Worm (Caenorhabditis elegans): Measurements from ENCODE around the gene srh-70.
A peak's percentile ranks its signal among the peaks of the same experiment; 100 is the strongest.
"Not testable (repeated sequence)": the region's sequence is repeated elsewhere in the genome, so short reads cannot be mapped to it uniquely, and the experiment has no call there.

Gene srh-70

ce11 chrII:12541670-12542080, 23.0 kb upstream of the srh-70 start:
- TF ChIP-seq nhr-21 (tag; optimal IDR thresholded peaks at IDR 0.05), result peak; percentile 7
- peak; percentile 39 for TF ChIP-seq fos-1 (tag; optimal IDR thresholded peaks at IDR 0.05)
- TF ChIP-seq sma-3 (GFP tag; optimal IDR thresholded peaks at IDR 0.05), result peak; percentile 5

- no peak for TF ChIP-seq lsy-2 (tag; optimal IDR thresholded peaks at IDR 0.05)
- TF ChIP-seq fos-1 (tag; optimal IDR thresholded peaks at IDR 0.05), result no peak
- TF ChIP-seq ceh-82 (tag; optimal IDR thresholded peaks at IDR 0.05), result no peak
- TF ChIP-seq ZK546.5 (tag; optimal IDR thresholded peaks at IDR 0.05), result no peak
- no peak for TF ChIP-seq nhr-6 (tag; optimal IDR thresholded peaks at IDR 0.05)
- no peak for TF ChIP-seq nhr-12 (tag; optimal IDR thresholded peaks at IDR 0.05)
- no peak for TF ChIP-seq elt-1 (tag; optimal IDR thresholded peaks at IDR 0.05)
- no peak for TF ChIP-seq nhr-25 (tag; optimal IDR thresholded peaks at IDR 0.05)
- TF ChIP-seq lin-11 (tag; optimal IDR thresholded peaks at IDR 0.05), result no peak
- TF ChIP-seq ama-1 (optimal IDR thresholded peaks at IDR 0.05), result no peak
- TF ChIP-seq dmd-4 (tag; optimal IDR thresholded peaks at IDR 0.05), result no peak
- TF ChIP-seq ztf-11 (tag; optimal IDR thresholded peaks at IDR 0.05), result no peak
- no peak for TF ChIP-seq lin-39 (tag; optimal IDR thresholded peaks at IDR 0.05)
- no peak for TF ChIP-seq ztf-1 (GFP tag; conservative IDR thresholded peaks at IDR 0.05)
- TF ChIP-seq skn-1 (tag; optimal IDR thresholded peaks at IDR 0.05), result no peak
These were observed 20.7 kb upstream of the srh-70 start for ce11 chrII:12539395-12539794.

DNA sequence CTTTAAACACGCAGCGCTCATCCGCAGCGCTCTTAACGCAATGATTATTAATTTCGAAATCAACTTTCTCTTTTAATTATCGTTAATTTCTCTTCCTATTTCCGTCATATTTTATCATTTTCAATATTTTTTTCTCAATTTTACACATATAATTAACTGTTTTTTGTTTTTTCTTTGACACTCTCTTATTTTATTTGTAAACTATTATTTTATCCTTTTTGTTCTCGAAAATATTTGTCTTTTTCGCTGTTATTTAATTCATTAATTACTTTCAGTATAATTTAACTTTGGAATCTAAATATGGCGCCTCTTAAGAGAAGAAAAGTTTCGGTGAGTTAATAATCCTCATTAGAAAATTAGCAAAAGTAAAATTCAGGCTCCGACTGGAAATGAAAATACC, 17.5 kb upstream of the srh-70 start, which contains the start of gene F49C5.3:
TSS of gene F49C5.3 (plus strand) at position 301 of the 400 bp plus-strand sequence.
- TF ChIP-seq nhr-11 (tag; optimal IDR thresholded peaks at IDR 0.05); sma-9 (GFP tag; optimal IDR thresholded peaks at IDR 0.05); sma-9 (tag; optimal IDR thresholded peaks at IDR 0.05); crh-2 (tag; optimal IDR thresholded peaks at IDR 0.05): not testable (repeated sequence)

- TF ChIP-seq nhr-11 (tag; optimal IDR thresholded peaks at IDR 0.05), result no peak
- TF ChIP-seq nhr-6 (tag; optimal IDR thresholded peaks at IDR 0.05), result no peak
- no peak for TF ChIP-seq sma-3 (GFP tag; optimal IDR thresholded peaks at IDR 0.05)
- no peak for TF ChIP-seq unc-62 (GFP tag; optimal IDR thresholded peaks at IDR 0.05)
- no peak for TF ChIP-seq ama-1 (optimal IDR thresholded peaks at IDR 0.05)
- no peak for TF ChIP-seq ztf-11 (tag; optimal IDR thresholded peaks at IDR 0.05)
- no peak for TF ChIP-seq Y55F3AM.14 (GFP tag; optimal IDR thresholded peaks at IDR 0.05)
- no peak for TF ChIP-seq R02D3.7 (tag; optimal IDR thresholded peaks at IDR 0.05)
- TF ChIP-seq ceh-82 (tag; optimal IDR thresholded peaks at IDR 0.05), result no peak
- no peak for TF ChIP-seq elt-3 (tag; optimal IDR thresholded peaks at IDR 0.05)
- no peak for TF ChIP-seq lin-13 (GFP tag; optimal IDR thresholded peaks at IDR 0.05)
- no peak for TF ChIP-seq nhr-77 (tag; optimal IDR thresholded peaks at IDR 0.05)
- no peak for TF ChIP-seq egl-27 (tag; optimal IDR thresholded peaks at IDR 0.05)
- TF ChIP-seq C34F6.9 (tag; optimal IDR thresholded peaks at IDR 0.05), result no peak
- no peak for TF ChIP-seq fos-1 (tag; optimal IDR thresholded peaks at IDR 0.05)
- TF ChIP-seq mdl-1 (tag; optimal IDR thresholded peaks at IDR 0.05), result no peak
- TF ChIP-seq sem-4 (tag; optimal IDR thresholded peaks at IDR 0.05), result no peak
These were observed 16.7 kb upstream of the srh-70 start, which contains the start of gene nimk-1 for ce11 chrII:12535297-12535803. Gene nimk-1, plus strand, starts transcription at chrII:12535753.

ce11 chrII:12530958-12531357, 12.3 kb upstream of the srh-70 start, which contains the start of gene srx-120:
Gene srx-120, plus strand, starts transcription at chrII:12531258.
- no peak for TF ChIP-seq alr-1 (tag; optimal IDR thresholded peaks at IDR 0.05)
- TF ChIP-seq crh-2 (tag; optimal IDR thresholded peaks at IDR 0.05), result no peak
- no peak for TF ChIP-seq mbf-1 (tag; optimal IDR thresholded peaks at IDR 0.05)
- TF ChIP-seq gmeb-1 (tag; optimal IDR thresholded peaks at IDR 0.05), result no peak
- TF ChIP-seq skn-1 (tag; optimal IDR thresholded peaks at IDR 0.05), result no peak
- TF ChIP-seq nhr-23 (tag; optimal IDR thresholded peaks at IDR 0.05), result no peak
- no peak for TF ChIP-seq F13H6.1 (tag; optimal IDR thresholded peaks at IDR 0.05)
- TF ChIP-seq ama-1 (optimal IDR thresholded peaks at IDR 0.05), result no peak
- no peak for TF ChIP-seq nhr-12 (tag; optimal IDR thresholded peaks at IDR 0.05)
- TF ChIP-seq mdl-1 (tag; optimal IDR thresholded peaks at IDR 0.05), result no peak
- TF ChIP-seq elt-1 (tag; optimal IDR thresholded peaks at IDR 0.05), result no peak
- TF ChIP-seq lin-13 (GFP tag; optimal IDR thresholded peaks at IDR 0.05), result no peak
- no peak for TF ChIP-seq zag-1 (tag; optimal IDR thresholded peaks at IDR 0.05)
- no peak for TF ChIP-seq lin-11 (tag; optimal IDR thresholded peaks at IDR 0.05)
- no peak for TF ChIP-seq C34F6.9 (tag; optimal IDR thresholded peaks at IDR 0.05)
